Worm (Caenorhabditis elegans) whole organism, mixed stage, embryonic: Measurements from ENCODE around the gene rbc-1.

Experiments used
- bed-3 ChIP-seq: fragments of 200-800 bp; sonication (Bioruptor generic); optimal IDR thresholded peaks from 3 replicates; lab custom pipeline; 2018; ENCODE audit warnings: mild to moderate bottlenecking, missing genetic modification characterization, moderate library complexity, missing compliant biosample characterization
- ceh-39 ChIP-seq: fragments of 150-350 bp; optimal IDR thresholded peaks from 2 replicates; lab custom pipeline; 2014; ENCODE audit warnings: missing biosample characterization, missing genetic modification characterization
- elt-1 ChIP-seq: sonication (generic microtip); optimal IDR thresholded peaks from 2 replicates; lab custom pipeline; 2017; ENCODE audit warnings: missing genetic modification characterization, mild to moderate bottlenecking, missing compliant biosample characterization, antibody characterized with exemption, moderate library complexity, borderline replicate concordance; ENCODE audit not compliant: insufficient read depth
- elt-3 ChIP-seq: fragments of 150-350 bp; optimal IDR thresholded peaks from 2 replicates; lab custom pipeline; 2014; ENCODE audit warnings: missing biosample characterization, missing genetic modification characterization
- ham-2 ChIP-seq: fragments of 200-800 bp; sonication (Bioruptor generic); optimal IDR thresholded peaks from 2 replicates; lab custom pipeline; 2018; ENCODE audit warnings: mild to moderate bottlenecking, missing genetic modification characterization, missing compliant biosample characterization
- nhr-237 ChIP-seq: fragments of 150-350 bp; optimal IDR thresholded peaks from 2 replicates; lab custom pipeline; 2014; ENCODE audit warnings: missing biosample characterization, missing genetic modification characterization
- pha-4 ChIP-seq: fragments of 150-350 bp; optimal IDR thresholded peaks from 2 replicates; lab custom pipeline; 2018; ENCODE audit warnings: missing biosample characterization, missing genetic modification reagents, missing genetic modification characterization
- unc-39 ChIP-seq: fragments of 150-350 bp; optimal IDR thresholded peaks from 2 replicates; lab custom pipeline; 2014; ENCODE audit warnings: missing biosample characterization, missing genetic modification characterization

ce11 chrX:14671300-14671699 lies 60.1 kb downstream of the rbc-1 start:
- TF ChIP-seq nhr-237 (no peak), bed-3 (GFP tag; lab: Kevin White, UChicago) (no peak), pha-4 (tag; lab: Kevin White, UChicago) (no peak), elt-1 (no peak), elt-3 (tag; lab: Kevin White, UChicago) (no peak), ceh-39 (tag; lab: Kevin White, UChicago) (no peak), ham-2 (GFP tag; lab: Kevin White, UChicago) (no peak), unc-39 (tag; lab: Kevin White, UChicago) (no peak)
